Fruit fly (Drosophila melanogaster): ENCODE data around the gene Ncc69.
A peak's percentile ranks its signal among the peaks of the same experiment; 100 is the strongest.

Ncc69 gene

dm6 chr3L:12391240-12391843 lies at the start of gene Ncc69 (continued):
- TF ChIP-seq so (GFP tag; IDR thresholded peaks at IDR 0.05) (0 out of 3 replicates have a peak, but pooled peaks have one; percentile 47), CG5180 (GFP tag; optimal IDR thresholded peaks at IDR 0.05) (peak; percentile 75), Mes4 (GFP tag; optimal IDR thresholded peaks at IDR 0.05) (peak; percentile 12), CG17328 (GFP tag; IDR thresholded peaks at IDR 0.05) (peak; percentile 35), CG34376 (GFP tag; optimal IDR thresholded peaks at IDR 0.05) (peak; percentile 16), crp (GFP tag; optimal IDR thresholded peaks at IDR 0.05) (peak in 1 of 2 experiments; percentile 6), bbx (GFP tag; IDR thresholded peaks at IDR 0.05; ENCODE audit: partially characterized antibody) (peak; percentile 54; the same call in 1 of the 2 replicates), gsb-n (tag; optimal IDR thresholded peaks at IDR 0.05) (peak; percentile 72), CG42726 (GFP tag; IDR thresholded peaks at IDR 0.05; ENCODE audit: partially characterized antibody) (peak; percentile 64), CG16815 (GFP tag; optimal IDR thresholded peaks at IDR 0.05) (no peak), Blimp-1 (GFP tag; optimal IDR thresholded peaks at IDR 0.05) (no peak), caup (GFP tag; optimal IDR thresholded peaks at IDR 0.05; ENCODE audit: severe bottlenecking) (no peak), grau (tag; optimal IDR thresholded peaks at IDR 0.05) (peak; percentile 5), CG17829 (tag; optimal IDR thresholded peaks at IDR 0.05) (peak; percentile 46), CG30403 (GFP tag; optimal IDR thresholded peaks at IDR 0.05) (no peak), CG13894 (tag; optimal IDR thresholded peaks at IDR 0.05) (peak; percentile 98), CG6683 (GFP tag; optimal IDR thresholded peaks at IDR 0.05) (no peak), lola (GFP tag; optimal IDR thresholded peaks at IDR 0.05) (no peak), cg (GFP tag; optimal IDR thresholded peaks at IDR 0.05) (peak; percentile 82), sna (GFP tag; IDR thresholded peaks at IDR 0.05; ENCODE audit: partially characterized antibody) (0 out of 2 replicates have a peak, but pooled peaks have one; percentile 31), kah (GFP tag; optimal IDR thresholded peaks at IDR 0.05) (peak; percentile 37), BtbVII (GFP tag; optimal IDR thresholded peaks at IDR 0.05) (peak; percentile 6), Xbp1 (GFP tag; optimal IDR thresholded peaks at IDR 0.05) (peak; percentile 1), hkb (optimal IDR thresholded peaks at IDR 0.05) (no peak), hkb (GFP tag; IDR thresholded peaks at IDR 0.05) (peak; percentile 63; the same call in 1 of the 2 replicates), nerfin-1 (tag; optimal IDR thresholded peaks at IDR 0.05) (peak; percentile 71), croc (GFP tag; conservative IDR thresholded peaks at IDR 0.05) (no peak), sens (GFP tag) (peak; percentile 83), vvl (GFP tag; IDR thresholded peaks at IDR 0.05) (peak; percentile 47), CG12769 (tag; optimal IDR thresholded peaks at IDR 0.05) (peak; percentile 83), z (GFP tag; IDR thresholded peaks at IDR 0.05) (peak; percentile 79), CG7987 (GFP tag; optimal IDR thresholded peaks at IDR 0.05) (peak; percentile 52), gsb (GFP tag; IDR thresholded peaks at IDR 0.05) (no peak), Hr78 (GFP tag; optimal IDR thresholded peaks at IDR 0.05) (peak in 1 of 2 experiments; percentile 8), cwo (GFP tag; optimal IDR thresholded peaks at IDR 0.05) (peak; percentile 79), aop (GFP tag; IDR thresholded peaks at IDR 0.05) (0 out of 2 replicates have a peak, but pooled peaks have one; percentile 45), CG7963 (GFP tag; IDR thresholded peaks at IDR 0.05; ENCODE audit: partially characterized antibody) (0 out of 3 replicates have a peak, but pooled peaks have one; percentile 44), Jarid2 (GFP tag; optimal IDR thresholded peaks at IDR 0.05) (peak; percentile 91), unc-4 (GFP tag; IDR thresholded peaks at IDR 0.05; ENCODE audit: partially characterized antibody) (0 out of 2 replicates have a peak, but pooled peaks have one; percentile 22), ftz-f1 (GFP tag; optimal IDR thresholded peaks at IDR 0.05) (peak; percentile 8), gro (GFP tag; optimal IDR thresholded peaks at IDR 0.05) (peak; percentile 7), Gsc (GFP tag; IDR thresholded peaks at IDR 0.05) (no peak), B-H2 (GFP tag; optimal IDR thresholded peaks at IDR 0.05) (peak; percentile 31), CG17385 (GFP tag; optimal IDR thresholded peaks at IDR 0.05) (peak; percentile 39), fd102C (GFP tag; optimal IDR thresholded peaks at IDR 0.05) (no peak), dm (GFP tag; optimal IDR thresholded peaks at IDR 0.05) (peak; percentile 46), Fer1 (GFP tag; optimal IDR thresholded peaks at IDR 0.05) (peak; percentile 25)

All from whole organism, embryonic.